Worm (Caenorhabditis elegans): ENCODE measurements around the gene T07E3.3.

- no peak for TF ChIP-seq unc-130 (GFP tag; optimal IDR thresholded peaks at IDR 0.05)
- TF ChIP-seq ZK546.5 (tag; optimal IDR thresholded peaks at IDR 0.05) = no peak
- TF ChIP-seq mdl-1 (tag; optimal IDR thresholded peaks at IDR 0.05) = no peak
- no peak for TF ChIP-seq daf-19 (GFP tag; conservative IDR thresholded peaks at IDR 0.05)
- no peak for TF ChIP-seq R02D3.7 (tag; optimal IDR thresholded peaks at IDR 0.05)
Measured at ce11 chrIII:6903056-6903977, at the start of gene T07E3.3, which contains the start of gene brc-2.
